Fruit fly (Drosophila melanogaster) Kc167 (cell line): ENCODE results near the gene GstO3.

Experiments used
- Sin3A ChIP-seq: fragments of >200 bp; optimal IDR thresholded peaks from 2 replicates; lab custom pipeline; 2018; ENCODE audit warnings: missing external identifiers
- h ChIP-seq: fragments of >200 bp; optimal IDR thresholded peaks from 3 replicates; lab custom pipeline; 2018; ENCODE audit warnings: missing external identifiers
- insv ChIP-seq: fragments of >200 bp; optimal IDR thresholded peaks from 3 replicates; lab custom pipeline; 2018; ENCODE audit warnings: missing external identifiers
- psq ChIP-seq: fragments of >200 bp; optimal IDR thresholded peaks from 2 replicates; lab custom pipeline; 2017; ENCODE audit warnings: missing external identifiers

DNA sequence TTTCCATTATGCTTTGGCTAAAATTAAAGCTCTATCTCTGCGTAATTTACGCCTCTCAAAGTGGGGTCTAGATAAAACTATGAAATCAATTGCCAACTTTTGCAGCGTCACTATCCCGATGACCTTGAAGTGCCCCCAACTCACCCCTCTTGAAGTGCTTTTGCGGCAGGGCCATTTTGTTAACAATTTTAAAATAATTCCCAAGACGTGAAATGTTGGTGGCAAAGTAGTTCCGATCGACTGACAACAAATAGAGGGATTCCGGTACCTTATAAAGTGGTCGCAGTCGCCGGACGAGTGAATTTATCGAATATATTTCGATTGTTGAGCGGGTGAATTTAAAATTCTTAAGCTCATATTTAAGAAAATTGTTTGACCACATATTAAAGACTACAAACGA, 4.6 kb downstream of the GstO3 start, which contains the start of gene GstO2:
- TF ChIP-seq Sin3A (no peak), psq (lab: Kevin White, UChicago) (no peak), h (no peak), insv (no peak)
